Worm (Caenorhabditis elegans) whole organism, young adult: Measurements from ENCODE around the gene ins-10.

Experiments
- hlh-26 ChIP-seq: fragments of 200-800 bp; sonication (Bioruptor generic); conservative IDR thresholded peaks from 2 replicates; pipeline ENCODE4 v1.3.6; 2022; ENCODE audit warnings: missing genetic modification reagents, missing genetic modification characterization, missing compliant biosample characterization
- lsl-1 ChIP-seq: fragments of 200-800 bp; sonication (Bioruptor generic); optimal IDR thresholded peaks from 2 replicates; lab custom pipeline; 2018; ENCODE audit warnings: mild to moderate bottlenecking, missing genetic modification characterization, moderate library complexity, missing compliant biosample characterization
- snpc-4 ChIP-seq, 5 experiments: fragments of 150-350 bp in 1 of 5; sonication (generic microtip) in 4 of 5; optimal IDR thresholded peaks; 2 replicates each; lab custom pipeline; 2014 to 2018; ENCODE audit warnings: missing genetic modification characterization in 5 of 5, missing biosample characterization in 3 of 5, antibody characterized with exemption in 2 of 5, mild to moderate bottlenecking in 2 of 5, missing compliant biosample characterization in 2 of 5, missing genotype in 2 of 5, moderate library complexity in 2 of 5, missing genetic modification reagents in 1 of 5

DNA sequence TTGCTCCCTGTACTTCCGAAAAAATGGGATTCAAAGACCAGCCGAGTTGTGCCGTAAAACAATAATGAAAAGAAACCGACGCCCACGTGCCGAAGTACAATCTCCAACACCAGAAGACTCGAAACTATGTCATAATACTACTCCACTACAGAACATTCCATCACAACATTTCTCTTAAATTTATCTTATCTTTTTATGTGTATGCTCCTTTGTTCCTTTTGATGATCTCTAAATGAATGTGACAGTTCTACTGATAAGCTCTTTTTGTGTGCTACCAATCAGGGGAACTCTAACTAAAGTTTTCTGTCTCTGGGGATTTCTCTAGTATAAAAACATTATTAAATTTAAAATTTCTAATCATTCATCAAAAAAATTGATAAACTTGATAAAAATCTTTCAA, 46.9 kb upstream of the ins-10 start:
- no peak for TF ChIP-seq lsl-1 (GFP tag; lab: Kevin White, UChicago)
- no peak for TF ChIP-seq hlh-26
- no peak for TF ChIP-seq snpc-4 (GFP tag; optimal IDR thresholded peaks at IDR 0.05; lab: Kevin White, UChicago)
- TF ChIP-seq snpc-4 (tag; optimal IDR thresholded peaks at IDR 0.05; lab: Kevin White, UChicago) = peak in 1 of 4 experiments; percentile 3
